Worm (Caenorhabditis elegans): ENCODE results near the gene mec-14.
A peak's percentile ranks its signal among the peaks of the same experiment; 100 is the strongest.

Gene mec-14

DNA sequence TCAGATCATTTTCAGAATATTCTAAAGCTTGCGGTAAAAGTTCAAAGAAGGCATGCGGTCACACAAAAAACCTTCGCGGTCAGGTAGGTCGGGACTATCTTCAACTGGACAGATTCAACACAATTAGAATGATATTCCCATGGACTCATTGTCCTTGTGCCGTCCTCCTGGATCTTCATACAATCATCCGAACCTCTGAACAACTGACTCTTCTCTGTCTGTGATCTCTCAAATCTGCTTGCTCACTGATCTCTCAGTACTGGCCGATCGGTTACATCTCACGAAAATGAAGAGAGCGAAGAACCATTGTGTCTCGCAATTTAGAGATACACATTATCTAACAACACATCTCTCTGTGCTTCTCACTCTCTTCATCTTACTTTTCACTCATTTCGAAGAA lies 22.7 kb upstream of the mec-14 start:
- TF ChIP-seq unc-62 (GFP tag; optimal IDR thresholded peaks at IDR 0.05 in 1 of 2), result peak in 1 of 2 experiments; percentile 54
- no peak for TF ChIP-seq unc-62 (tag; optimal IDR thresholded peaks at IDR 0.05)
- TF ChIP-seq mep-1 (tag; optimal IDR thresholded peaks at IDR 0.05), result no peak
- no peak for TF ChIP-seq ZK337.2 (GFP tag; IDR thresholded peaks at IDR 0.05)
- no peak for TF ChIP-seq nhr-48 (tag; optimal IDR thresholded peaks at IDR 0.05)
- no peak for TF ChIP-seq egl-43 (GFP tag; IDR thresholded peaks at IDR 0.05)
- no peak for TF ChIP-seq lin-39 (tag; optimal IDR thresholded peaks at IDR 0.05)
- TF ChIP-seq ces-1 (GFP tag; optimal IDR thresholded peaks at IDR 0.05), result no peak

DNA sequence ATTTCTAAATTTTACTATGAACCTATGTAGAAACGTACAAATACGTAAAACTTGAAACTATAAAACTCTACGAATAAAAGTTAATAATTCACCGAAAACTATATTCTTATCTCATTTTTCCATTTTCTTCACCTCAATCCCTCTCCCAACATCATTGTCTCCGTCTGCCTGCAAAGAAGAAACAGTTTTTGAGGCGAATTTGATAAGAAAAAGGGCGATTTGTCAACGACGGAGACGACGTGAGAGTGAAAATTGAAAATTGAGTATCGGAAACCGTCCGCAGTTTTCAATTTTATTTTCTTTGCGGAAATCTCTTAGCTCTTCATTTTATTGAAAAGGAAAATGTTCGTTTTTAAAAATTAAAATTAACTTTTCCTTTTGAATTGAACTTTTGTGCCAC lies 19.2 kb upstream of the mec-14 start:
- TF ChIP-seq nhr-28 (tag; optimal IDR thresholded peaks at IDR 0.05) (peak; percentile 36), tra-1 (GFP tag; IDR thresholded peaks at IDR 0.05) (no peak), nhr-11 (tag; optimal IDR thresholded peaks at IDR 0.05) (no peak), unc-39 (tag; optimal IDR thresholded peaks at IDR 0.05) (no peak), Y48G9A.11 (GFP tag; IDR thresholded peaks at IDR 0.05) (no peak), daf-8 (GFP tag; IDR thresholded peaks at IDR 0.05) (no peak), dmd-6 (GFP tag; IDR thresholded peaks at IDR 0.05) (peak; percentile 28; the same call in 1 of the 2 replicates), zip-2 (tag; optimal IDR thresholded peaks at IDR 0.05) (no peak), F10B5.3 (tag; optimal IDR thresholded peaks at IDR 0.05) (no peak), ceh-82 (tag; optimal IDR thresholded peaks at IDR 0.05) (no peak), duxl-1 (tag; optimal IDR thresholded peaks at IDR 0.05; ENCODE audit: poor library complexity) (no peak), daf-16 (GFP tag; optimal IDR thresholded peaks at IDR 0.05) (no peak), daf-16 (tag; optimal IDR thresholded peaks at IDR 0.05) (peak; percentile 29), unc-62 (GFP tag; optimal IDR thresholded peaks at IDR 0.05 in 1 of 2) (peak in 1 of 2 experiments; percentile 61), unc-62 (tag; optimal IDR thresholded peaks at IDR 0.05) (no peak), nhr-237 (tag; optimal IDR thresholded peaks at IDR 0.05) (no peak), pqm-1 (tag; optimal IDR thresholded peaks at IDR 0.05) (peak; percentile 55), daf-12 (tag; optimal IDR thresholded peaks at IDR 0.05) (no peak), hlh-11 (tag; optimal IDR thresholded peaks at IDR 0.05) (peak; percentile 31)

DNA sequence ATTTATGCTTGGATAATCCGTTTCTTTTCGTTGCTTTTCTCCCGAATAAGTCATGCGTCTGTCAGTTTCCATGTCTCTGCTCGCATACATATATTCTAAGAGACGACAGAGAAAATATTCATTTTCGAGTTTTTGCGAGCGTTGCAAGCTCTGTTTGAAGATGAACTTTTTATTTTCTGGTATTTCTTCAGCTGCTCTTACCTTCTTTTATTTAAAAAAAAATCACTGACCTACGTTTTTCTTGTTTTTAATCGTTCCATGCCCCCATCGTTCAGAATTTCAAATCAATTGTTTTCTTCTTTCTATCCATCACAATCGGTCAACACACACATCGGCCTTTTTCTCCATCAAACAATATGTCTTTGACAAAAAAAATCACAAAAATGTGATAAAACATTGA lies 17.7 kb upstream of the mec-14 start:
- TF ChIP-seq aha-1 (tag), result peak; percentile 90
- TF ChIP-seq mes-2 (tag; optimal IDR thresholded peaks at IDR 0.05; ENCODE audit: poor library complexity, severe bottlenecking), result peak; percentile 35
- no peak for TF ChIP-seq cey-2 (tag; optimal IDR thresholded peaks at IDR 0.05; ENCODE audit: borderline replicate concordance, insufficient read depth)
- TF ChIP-seq unc-62 (GFP tag; optimal IDR thresholded peaks at IDR 0.05 in 1 of 2), result peak in 1 of 2 experiments; percentile 76
- TF ChIP-seq unc-62 (tag; optimal IDR thresholded peaks at IDR 0.05), result no peak

DNA sequence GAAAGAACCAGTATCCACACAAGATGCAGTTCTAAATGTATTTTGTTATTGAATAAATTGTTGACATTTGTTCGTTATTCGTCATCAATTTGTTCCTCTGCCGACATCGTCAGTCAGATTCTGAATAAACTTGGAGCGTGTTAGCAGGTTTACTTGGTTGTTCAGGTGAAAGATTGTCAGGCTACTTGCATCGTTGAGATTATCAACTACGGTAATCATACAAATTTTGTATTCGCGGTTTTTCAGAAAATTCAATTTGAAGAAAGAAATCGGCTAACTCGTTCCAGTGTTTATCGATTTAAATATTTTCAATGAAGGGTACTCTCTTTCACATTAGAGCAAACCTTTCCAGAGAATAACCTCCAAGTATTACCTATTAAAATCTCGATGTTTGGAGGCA lies 16.9 kb upstream of the mec-14 start, which contains the start of gene R151.2:
Gene R151.2 (plus strand): TSS at position 247 of the 400 bp plus-strand sequence.
- TF ChIP-seq ztf-11 (tag; optimal IDR thresholded peaks at IDR 0.05) (no peak), mes-2 (tag; optimal IDR thresholded peaks at IDR 0.05; ENCODE audit: poor library complexity, severe bottlenecking) (peak; percentile 14), R02D3.7 (tag; optimal IDR thresholded peaks at IDR 0.05) (no peak), lin-38 (GFP tag; IDR thresholded peaks at IDR 0.05) (peak; percentile 29), ama-1 (optimal IDR thresholded peaks at IDR 0.05) (peak; percentile 65), Y48G9A.11 (GFP tag; IDR thresholded peaks at IDR 0.05) (peak; percentile 38; the same call in 1 of the 2 replicates), F44E2.7 (GFP tag; IDR thresholded peaks at IDR 0.05) (0 out of 2 replicates have a peak, but pooled peaks have one; percentile 9), F49E8.2 (tag; optimal IDR thresholded peaks at IDR 0.05; ENCODE audit: borderline replicate concordance) (peak; percentile 62)

DNA sequence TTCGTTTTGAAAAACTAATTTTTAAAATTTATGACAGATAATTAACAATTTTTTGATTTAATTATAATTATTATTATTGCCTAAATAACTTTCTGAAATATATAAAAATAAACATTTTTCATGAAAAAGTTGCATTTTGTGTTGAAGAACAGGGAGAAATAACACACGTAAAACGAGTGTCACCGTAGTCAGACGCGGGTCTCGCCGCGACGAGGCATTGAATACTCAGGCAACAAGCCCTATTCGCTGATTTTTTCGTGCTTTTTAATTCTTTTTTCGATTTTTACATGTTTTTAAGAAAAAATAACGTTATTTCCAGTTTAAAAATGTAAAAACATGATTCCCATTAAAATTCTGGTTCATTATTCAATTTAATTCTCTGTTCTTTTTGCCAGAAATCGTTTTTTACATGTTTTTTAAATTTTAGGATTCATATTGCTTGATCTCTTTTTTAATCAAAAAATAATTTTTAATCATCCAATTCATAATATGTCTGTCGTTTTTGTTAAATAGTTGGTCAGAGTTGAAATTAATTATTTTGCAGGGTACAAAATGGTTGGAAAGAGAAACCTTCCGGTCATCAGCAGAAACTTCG lies 15.2 kb upstream of the mec-14 start, which contains the start of gene rpl-6:
Gene rpl-6 (plus strand): TSS at position 545 of the 595 bp plus-strand sequence.
- TF ChIP-seq daf-19 (GFP tag; conservative IDR thresholded peaks at IDR 0.05) (peak; percentile 37; the same call in 1 of the 2 replicates), nhr-77 (tag; optimal IDR thresholded peaks at IDR 0.05) (peak; percentile 95), jun-1 (tag; optimal IDR thresholded peaks at IDR 0.05) (no peak), dve-1 (tag; optimal IDR thresholded peaks at IDR 0.05; ENCODE audit: insufficient read depth) (peak; percentile 86), attf-4 (tag; optimal IDR thresholded peaks at IDR 0.05) (no peak), nhr-111 (GFP tag; optimal IDR thresholded peaks at IDR 0.05) (no peak), daf-16 (GFP tag; optimal IDR thresholded peaks at IDR 0.05) (no peak), daf-16 (tag; optimal IDR thresholded peaks at IDR 0.05) (peak; percentile 85), mxl-2 (GFP tag; conservative IDR thresholded peaks at IDR 0.05) (no peak), zfp-2 (tag; optimal IDR thresholded peaks at IDR 0.05) (peak; percentile 81), egl-43 (GFP tag; IDR thresholded peaks at IDR 0.05) (no peak), hlh-11 (tag; optimal IDR thresholded peaks at IDR 0.05) (peak; percentile 74), duxl-1 (tag; optimal IDR thresholded peaks at IDR 0.05; ENCODE audit: poor library complexity) (peak; percentile 64), T26A8.4 (GFP tag; IDR thresholded peaks at IDR 0.05) (peak; percentile 76), madf-5 (GFP tag; IDR thresholded peaks at IDR 0.05) (no peak), daf-12 (tag; optimal IDR thresholded peaks at IDR 0.05) (no peak), F10B5.3 (tag; optimal IDR thresholded peaks at IDR 0.05) (no peak)

All from whole organism, L4 larva.